Worm (Caenorhabditis elegans): Measurements from ENCODE around the gene josd-1.
A peak's percentile ranks its signal among the peaks of the same experiment; 100 is the strongest.

The josd-1 gene

DNA sequence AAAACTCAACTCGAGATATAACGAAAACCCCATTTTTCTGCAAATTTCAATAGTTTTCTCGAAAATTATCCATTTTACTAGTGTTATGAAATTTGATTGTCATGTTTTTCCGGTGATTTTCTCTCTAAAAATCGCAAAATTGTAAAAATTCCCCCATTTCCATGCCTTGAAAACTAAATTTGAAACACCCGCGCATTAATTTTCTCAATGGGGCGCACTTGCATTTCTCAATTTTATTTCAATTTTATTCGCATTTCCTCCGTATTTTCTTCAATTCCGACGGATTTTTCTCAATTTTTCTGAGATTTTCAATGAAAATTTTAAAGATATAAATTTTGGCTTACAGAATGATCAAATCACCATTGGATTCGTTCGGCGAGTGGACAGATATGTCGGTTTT lies 31.4 kb upstream of the josd-1 start, which contains the start of gene Y71H2AM.3:
TSS of gene Y71H2AM.3 (plus strand) at position 347 of the 400 bp plus-strand sequence.
- TF ChIP-seq nhr-6 (tag; optimal IDR thresholded peaks at IDR 0.05): peak; percentile 8
- no peak for TF ChIP-seq T26A8.4 (GFP tag; IDR thresholded peaks at IDR 0.05)
- peak; percentile 42 for TF ChIP-seq dve-1 (tag; optimal IDR thresholded peaks at IDR 0.05; ENCODE audit: insufficient read depth)
- TF ChIP-seq rbr-2 (tag; optimal IDR thresholded peaks at IDR 0.05): peak; percentile 14
- peak; percentile 40 for TF ChIP-seq mes-2 (tag; optimal IDR thresholded peaks at IDR 0.05; ENCODE audit: poor library complexity, severe bottlenecking)
- peak; percentile 89 for TF ChIP-seq dpl-1 (GFP tag; optimal IDR thresholded peaks at IDR 0.05)
- TF ChIP-seq hlh-30 (tag; optimal IDR thresholded peaks at IDR 0.05; ENCODE audit: insufficient read depth): peak; percentile 26
- TF ChIP-seq daf-16 (GFP tag; optimal IDR thresholded peaks at IDR 0.05): no peak
- TF ChIP-seq daf-16 (tag; optimal IDR thresholded peaks at IDR 0.05): no peak
- TF ChIP-seq lsy-2 (tag; optimal IDR thresholded peaks at IDR 0.05): peak in 1 of 2 experiments; percentile 71
- TF ChIP-seq unc-62 (GFP tag; optimal IDR thresholded peaks at IDR 0.05 in 1 of 2): peak in 1 of 2 experiments; percentile 45
- no peak for TF ChIP-seq unc-62 (tag; optimal IDR thresholded peaks at IDR 0.05)
- TF ChIP-seq hlh-11 (tag; optimal IDR thresholded peaks at IDR 0.05): no peak
- peak; percentile 95 for TF ChIP-seq lin-38 (GFP tag; IDR thresholded peaks at IDR 0.05)
- 0 out of 2 replicates have a peak, but pooled peaks have one; percentile 21 for TF ChIP-seq hmg-1.1 (GFP tag; IDR thresholded peaks at IDR 0.05)

DNA sequence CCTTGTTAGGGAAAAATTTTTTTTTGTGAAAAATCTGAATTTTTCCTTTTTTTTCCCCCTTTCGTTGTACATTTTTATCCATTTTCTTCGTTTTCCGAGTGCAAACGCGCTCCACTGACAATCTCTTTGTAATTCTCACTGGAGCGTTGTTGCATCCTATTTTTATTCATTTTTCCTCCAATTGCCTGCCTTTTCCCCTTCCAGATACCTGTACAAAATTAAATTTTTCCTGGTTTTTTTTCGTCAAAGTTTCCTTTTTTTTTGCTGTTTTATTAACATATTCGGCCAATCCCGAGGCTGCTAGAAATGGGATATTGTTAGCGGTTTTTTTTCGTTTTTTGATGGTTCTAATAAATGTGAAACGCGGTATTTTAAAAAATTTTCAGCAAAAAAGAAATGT lies 25.0 kb upstream of the josd-1 start:
- TF ChIP-seq egl-43 (GFP tag; IDR thresholded peaks at IDR 0.05) (peak; percentile 40; the same call in 1 of the 2 replicates), lin-38 (GFP tag; IDR thresholded peaks at IDR 0.05) (peak; percentile 82), ces-1 (GFP tag; optimal IDR thresholded peaks at IDR 0.05) (no peak), hlh-30 (tag; optimal IDR thresholded peaks at IDR 0.05; ENCODE audit: insufficient read depth) (no peak), zfp-3 (GFP tag; conservative IDR thresholded peaks at IDR 0.05) (0 out of 2 replicates have a peak, but pooled peaks have one; percentile 19), nhr-6 (tag; optimal IDR thresholded peaks at IDR 0.05) (no peak), mes-2 (tag; optimal IDR thresholded peaks at IDR 0.05; ENCODE audit: poor library complexity, severe bottlenecking) (no peak), gei-8 (GFP tag; optimal IDR thresholded peaks at IDR 0.05) (peak; percentile 20), lin-1 (GFP tag; IDR thresholded peaks at IDR 0.05) (no peak; the same call in 1 of the 2 replicates), aha-1 (tag) (no peak), nhr-42 (GFP tag; IDR thresholded peaks at IDR 0.05) (0 out of 2 replicates have a peak, but pooled peaks have one; percentile 31), F44E2.7 (GFP tag; IDR thresholded peaks at IDR 0.05) (no peak), fkh-10 (GFP tag; optimal IDR thresholded peaks at IDR 0.05) (no peak), dmd-6 (GFP tag; IDR thresholded peaks at IDR 0.05) (no peak), mep-1 (tag; optimal IDR thresholded peaks at IDR 0.05) (no peak), nhr-111 (GFP tag; optimal IDR thresholded peaks at IDR 0.05) (peak; percentile 60), ceh-62 (tag; optimal IDR thresholded peaks at IDR 0.05) (no peak), aly-2 (tag; optimal IDR thresholded peaks at IDR 0.05) (no peak), hif-1 (tag; optimal IDR thresholded peaks at IDR 0.05) (peak in 1 of 2 experiments; percentile 69), madf-9 (GFP tag; conservative IDR thresholded peaks at IDR 0.05) (no peak), madf-5 (GFP tag; IDR thresholded peaks at IDR 0.05) (no peak), lin-39 (tag; optimal IDR thresholded peaks at IDR 0.05) (no peak), D1046.2 (GFP tag; IDR thresholded peaks at IDR 0.05) (no peak), Y5F2A.4 (GFP tag; optimal IDR thresholded peaks at IDR 0.05) (no peak), unc-39 (tag; optimal IDR thresholded peaks at IDR 0.05) (no peak), attf-4 (tag; optimal IDR thresholded peaks at IDR 0.05) (no peak), tra-1 (GFP tag; IDR thresholded peaks at IDR 0.05) (no peak), set-16 (GFP tag; IDR thresholded peaks at IDR 0.05) (no peak), pha-4 (GFP tag; IDR thresholded peaks at IDR 0.05) (peak; percentile 25; the same call in 1 of the 2 replicates), pha-4 (tag; optimal IDR thresholded peaks at IDR 0.05) (no peak), arid-1 (GFP tag; conservative IDR thresholded peaks at IDR 0.05) (0 out of 2 replicates have a peak, but pooled peaks have one; percentile 23), T26A8.4 (GFP tag; IDR thresholded peaks at IDR 0.05) (no peak), F49E8.2 (tag; optimal IDR thresholded peaks at IDR 0.05; ENCODE audit: borderline replicate concordance) (peak; percentile 47), duxl-1 (tag; optimal IDR thresholded peaks at IDR 0.05; ENCODE audit: poor library complexity) (peak; percentile 53), dpl-1 (GFP tag; optimal IDR thresholded peaks at IDR 0.05) (no peak), rbr-2 (tag; optimal IDR thresholded peaks at IDR 0.05) (no peak), ceh-82 (tag; optimal IDR thresholded peaks at IDR 0.05) (no peak), lin-13 (GFP tag; optimal IDR thresholded peaks at IDR 0.05) (no peak), unc-62 (GFP tag; optimal IDR thresholded peaks at IDR 0.05 in 1 of 2) (no peak), unc-62 (tag; optimal IDR thresholded peaks at IDR 0.05) (no peak), vab-7 (GFP tag; IDR thresholded peaks at IDR 0.05) (no peak), daf-8 (GFP tag; IDR thresholded peaks at IDR 0.05) (no peak)
